Worm (Caenorhabditis elegans) whole organism, L4 larva: ENCODE measurements around the gene nhr-257.

ENCODE experiments used
- R02D3.7 ChIP-seq: fragments of 150-350 bp; sonication (generic microtip); optimal IDR thresholded peaks from 3 replicates; lab custom pipeline; 2014; ENCODE audit warnings: missing biosample characterization, missing genetic modification characterization
- T20F7.1 ChIP-seq: fragments of 200-800 bp; sonication (Bioruptor generic); optimal IDR thresholded peaks from 2 replicates; lab custom pipeline; 2018; ENCODE audit warnings: mild to moderate bottlenecking, missing genetic modification characterization, missing compliant biosample characterization
- T26A8.4 ChIP-seq: fragments of 200-800 bp; sonication (Bioruptor generic); IDR thresholded peaks from 2 replicates; pipeline ENCODE4 v1.3.6; 2022; ENCODE audit warnings: missing genetic modification characterization, missing compliant biosample characterization
- Y105C5A.15 ChIP-seq: fragments of 200-800 bp; sonication (Bioruptor generic); IDR thresholded peaks from 2 replicates; pipeline ENCODE4 v1.3.6; 2022; ENCODE audit warnings: missing genetic modification characterization, missing compliant biosample characterization
- Y75B8A.6 ChIP-seq: fragments of 200-800 bp; sonication (Bioruptor generic); IDR thresholded peaks from 2 replicates; pipeline ENCODE4 v1.3.6; 2022; ENCODE audit warnings: missing genetic modification reagents, missing genetic modification characterization, missing compliant biosample characterization
- aha-1 ChIP-seq: fragments of 150-350 bp; peaks from one replicate; lab custom pipeline; 2014; ENCODE audit warnings: missing biosample characterization, missing genetic modification characterization
- ama-1 ChIP-seq: fragments of 150-350 bp; optimal IDR thresholded peaks from 2 replicates; lab custom pipeline; 2014; ENCODE audit warnings: inconsistent platforms, mixed read lengths
- arid-1 ChIP-seq: fragments of 200-800 bp; sonication (Bioruptor generic); conservative IDR thresholded peaks from 2 replicates; pipeline ENCODE4 v1.3.6; 2022; ENCODE audit warnings: missing genetic modification reagents, missing genetic modification characterization, missing compliant biosample characterization
- attf-4 ChIP-seq: sonication (generic microtip); optimal IDR thresholded peaks from 3 replicates; lab custom pipeline; 2017; ENCODE audit warnings: missing biosample characterization, missing genetic modification characterization
- ceh-82 ChIP-seq: sonication (generic microtip); optimal IDR thresholded peaks from 2 replicates; lab custom pipeline; 2017; ENCODE audit warnings: missing biosample characterization, missing genetic modification characterization
- daf-12 ChIP-seq: fragments of 150-350 bp; optimal IDR thresholded peaks from 2 replicates; lab custom pipeline; 2014; ENCODE audit warnings: missing biosample characterization, missing genetic modification reagents, missing genetic modification characterization
- daf-16 ChIP-seq, 3 experiments: sonication (generic microtip); optimal IDR thresholded peaks; 2 replicates each; lab custom pipeline; 2016 to 2017; ENCODE audit warnings: missing genetic modification characterization in 3 of 3, missing genetic modification reagents in 3 of 3, mild to moderate bottlenecking in 2 of 3, missing compliant biosample characterization in 2 of 3, missing biosample characterization in 1 of 3, moderate library complexity in 1 of 3
- dmd-6 ChIP-seq: fragments of 200-800 bp; sonication (Bioruptor generic); IDR thresholded peaks from 2 replicates; pipeline ENCODE4 v1.3.6; 2022; ENCODE audit warnings: missing genetic modification reagents, missing genetic modification characterization, missing compliant biosample characterization
- dmd-8 ChIP-seq: fragments of 200-800 bp; sonication (Bioruptor generic); IDR thresholded peaks from 2 replicates; pipeline ENCODE4 v1.3.6; 2022; ENCODE audit warnings: missing genetic modification characterization, missing compliant biosample characterization
- dve-1 ChIP-seq: sonication (generic microtip); optimal IDR thresholded peaks from 2 replicates; lab custom pipeline; 2017; ENCODE audit warnings: antibody characterized with exemption, mild to moderate bottlenecking, missing genetic modification characterization, missing compliant biosample characterization; ENCODE audit not compliant: insufficient read depth
- egl-43 ChIP-seq: fragments of 200-800 bp; sonication (Bioruptor generic); IDR thresholded peaks from 2 replicates; pipeline ENCODE4 v1.3.6; 2022; ENCODE audit warnings: missing genetic modification reagents, missing genetic modification characterization, missing compliant biosample characterization
- fkh-10 ChIP-seq: fragments of 150-350 bp; optimal IDR thresholded peaks from 2 replicates; lab custom pipeline; 2014; ENCODE audit warnings: missing biosample characterization, missing genetic modification reagents, missing genetic modification characterization
- hlh-11 ChIP-seq: fragments of 200-800 bp; sonication (Bioruptor generic); optimal IDR thresholded peaks from 2 replicates; lab custom pipeline; 2018; ENCODE audit warnings: mild to moderate bottlenecking, missing genetic modification characterization, missing compliant biosample characterization
- hmg-1.1 ChIP-seq: fragments of 200-800 bp; sonication (Bioruptor generic); IDR thresholded peaks from 2 replicates; pipeline ENCODE4 v1.3.6; 2022; ENCODE audit warnings: missing genetic modification reagents, missing genetic modification characterization, missing compliant biosample characterization
- lin-1 ChIP-seq: fragments of 200-800 bp; sonication (Bioruptor generic); IDR thresholded peaks from 2 replicates; pipeline ENCODE4 v1.3.6; 2022; ENCODE audit warnings: missing genetic modification reagents, missing genetic modification characterization, missing compliant biosample characterization
- lin-15B ChIP-seq: fragments of 150-350 bp; sonication (generic microtip); optimal IDR thresholded peaks from 3 replicates; lab custom pipeline; 2014; ENCODE audit warnings: missing biosample characterization, missing genetic modification characterization
- lin-29 ChIP-seq: fragments of 200-800 bp; sonication (Bioruptor generic); IDR thresholded peaks from 2 replicates; pipeline ENCODE4 v1.3.6; 2022; ENCODE audit warnings: missing genetic modification reagents, missing genetic modification characterization, missing compliant biosample characterization
- lir-3 ChIP-seq: sonication (generic microtip); optimal IDR thresholded peaks from 2 replicates; lab custom pipeline; 2016; ENCODE audit warnings: mild to moderate bottlenecking, missing genetic modification characterization, missing compliant biosample characterization
- lsy-2 ChIP-seq, 2 experiments: fragments of 150-350 bp in 1 of 2; sonication (generic microtip) in 1 of 2; optimal IDR thresholded peaks; 2 replicates each; lab custom pipeline; 2014 to 2017; ENCODE audit warnings: missing biosample characterization in 2 of 2, missing genetic modification characterization in 2 of 2
- mdl-1 ChIP-seq, 2 experiments: fragments of 150-350 bp in 1 of 2; sonication (generic microtip) in 1 of 2; optimal IDR thresholded peaks; 2 replicates each; lab custom pipeline; 2014 to 2017; ENCODE audit warnings: missing biosample characterization in 2 of 2, missing genetic modification characterization in 2 of 2
- mep-1 ChIP-seq: fragments of 150-350 bp; sonication (generic microtip); optimal IDR thresholded peaks from 3 replicates; lab custom pipeline; 2014; ENCODE audit warnings: missing biosample characterization, missing genetic modification characterization
- mes-2 ChIP-seq: sonication (generic microtip); optimal IDR thresholded peaks from 2 replicates; lab custom pipeline; 2016; ENCODE audit warnings: missing genotype, mild to moderate bottlenecking, missing genetic modification characterization, missing compliant biosample characterization; ENCODE audit not compliant: poor library complexity, severe bottlenecking
- mxl-2 ChIP-seq: fragments of 200-800 bp; sonication (Bioruptor generic); conservative IDR thresholded peaks from 2 replicates; pipeline ENCODE4 v1.3.6; 2022; ENCODE audit warnings: missing genetic modification reagents, missing genetic modification characterization, missing compliant biosample characterization
- mxl-3 ChIP-seq: fragments of 200-800 bp; sonication (Bioruptor generic); optimal IDR thresholded peaks from 2 replicates; lab custom pipeline; 2018; ENCODE audit warnings: mild to moderate bottlenecking, missing genetic modification characterization, missing compliant biosample characterization
- nhr-10 ChIP-seq: fragments of 150-350 bp; optimal IDR thresholded peaks from 2 replicates; lab custom pipeline; 2014; ENCODE audit warnings: missing biosample characterization, missing genetic modification characterization
- nhr-102 ChIP-seq: sonication (generic microtip); optimal IDR thresholded peaks from 2 replicates; lab custom pipeline; 2016; ENCODE audit warnings: mild to moderate bottlenecking, missing genetic modification characterization, moderate library complexity, missing compliant biosample characterization
- nhr-11 ChIP-seq: fragments of 150-350 bp; optimal IDR thresholded peaks from 2 replicates; lab custom pipeline; 2014; ENCODE audit warnings: missing biosample characterization, missing genetic modification characterization
- nhr-28 ChIP-seq: fragments of 150-350 bp; optimal IDR thresholded peaks from 2 replicates; lab custom pipeline; 2014; ENCODE audit warnings: missing biosample characterization, missing genetic modification characterization
- nhr-6 ChIP-seq: fragments of 150-350 bp; optimal IDR thresholded peaks from 2 replicates; lab custom pipeline; 2014; ENCODE audit warnings: missing biosample characterization, missing genetic modification characterization
- php-3 ChIP-seq: fragments of 200-800 bp; sonication (Bioruptor generic); IDR thresholded peaks from 2 replicates; pipeline ENCODE4 v1.3.6; 2022; ENCODE audit warnings: missing genetic modification reagents, missing genetic modification characterization, missing compliant biosample characterization
- pqm-1 ChIP-seq: sonication (generic microtip); optimal IDR thresholded peaks from 2 replicates; lab custom pipeline; 2017; ENCODE audit warnings: missing biosample characterization, missing genetic modification characterization
- rbr-2 ChIP-seq: sonication (generic microtip); optimal IDR thresholded peaks from 2 replicates; lab custom pipeline; 2016; ENCODE audit warnings: missing genotype, missing genetic modification characterization, missing compliant biosample characterization
- set-16 ChIP-seq: fragments of 200-800 bp; sonication (Bioruptor generic); IDR thresholded peaks from 2 replicates; pipeline ENCODE4 v1.3.6; 2022; ENCODE audit warnings: missing genetic modification reagents, missing genetic modification characterization, missing compliant biosample characterization
- unc-62 ChIP-seq, 3 experiments: fragments of 150-350 bp in 1 of 3; sonication (generic microtip); optimal IDR thresholded peaks in 2 of 3; peaks in 1 of 3; 1 replicate in 1 of 3; 2 replicates in 2 of 3; lab custom pipeline; 2014 to 2017; ENCODE audit warnings: missing biosample characterization in 3 of 3, missing genetic modification characterization in 3 of 3, missing genetic modification reagents in 3 of 3, missing genotype in 1 of 3
- zag-1 ChIP-seq: fragments of 150-350 bp; optimal IDR thresholded peaks from 2 replicates; lab custom pipeline; 2014; ENCODE audit warnings: missing biosample characterization, missing genetic modification characterization
- zfp-2 ChIP-seq: sonication (generic microtip); optimal IDR thresholded peaks from 2 replicates; lab custom pipeline; 2016; ENCODE audit warnings: mild to moderate bottlenecking, missing genetic modification characterization, missing compliant biosample characterization
- zfp-3 ChIP-seq: fragments of 200-800 bp; sonication (Bioruptor generic); conservative IDR thresholded peaks from 2 replicates; pipeline ENCODE4 v1.3.6; 2022; ENCODE audit warnings: missing genetic modification reagents, missing genetic modification characterization, missing compliant biosample characterization
- zip-2 ChIP-seq: fragments of 150-350 bp; optimal IDR thresholded peaks from 2 replicates; lab custom pipeline; 2014; ENCODE audit warnings: missing biosample characterization, missing genetic modification characterization

nhr-257 gene

ce11 chrII:3815445-3816208 is 37.1 kb upstream of the nhr-257 start:
- no peak for TF ChIP-seq attf-4 (tag; lab: Kevin White, UChicago)
- peak; percentile 40 for TF ChIP-seq nhr-6 (tag; lab: Kevin White, UChicago)
- no peak for TF ChIP-seq lin-29 (GFP tag; lab: Robert Waterston, UW)
- TF ChIP-seq daf-16 (GFP tag; optimal IDR thresholded peaks at IDR 0.05; lab: Kevin White, UChicago) = no peak
- TF ChIP-seq daf-16 (tag; optimal IDR thresholded peaks at IDR 0.05; lab: Kevin White, UChicago) = peak; percentile 52
- no peak for TF ChIP-seq ama-1 (lab: Kevin White, UChicago)
- peak; percentile 74 for TF ChIP-seq nhr-28
- TF ChIP-seq zag-1 = no peak
- no peak for TF ChIP-seq rbr-2 (tag; lab: Kevin White, UChicago)
- no peak for TF ChIP-seq lir-3 (tag; lab: Kevin White, UChicago)
- no peak for TF ChIP-seq mep-1 (tag; lab: Kevin White, UChicago)
- peak in 1 of 2 experiments; percentile 95 for TF ChIP-seq unc-62 (GFP tag; optimal IDR thresholded peaks at IDR 0.05 in 1 of 2; lab: Kevin White, UChicago)
- TF ChIP-seq unc-62 (tag; optimal IDR thresholded peaks at IDR 0.05; lab: Kevin White, UChicago) = no peak
- no peak for TF ChIP-seq egl-43 (GFP tag; lab: Robert Waterston, UW)
- no peak for TF ChIP-seq zip-2 (tag; lab: Kevin White, UChicago)
- TF ChIP-seq mes-2 (tag; lab: Kevin White, UChicago) = peak; percentile 38
- 0 out of 2 replicates have a peak, but pooled peaks have one; percentile 23 for TF ChIP-seq lin-1
- TF ChIP-seq lsy-2 (tag; optimal IDR thresholded peaks at IDR 0.05; lab: Kevin White, UChicago) = peak in 1 of 2 experiments; percentile 23
- TF ChIP-seq lin-15B (tag; lab: Kevin White, UChicago) = no peak
- no peak for TF ChIP-seq fkh-10 (GFP tag; lab: Kevin White, UChicago)
- TF ChIP-seq dve-1 (tag; lab: Kevin White, UChicago) = peak; percentile 49
- peak; percentile 85 for TF ChIP-seq pqm-1 (tag; lab: Kevin White, UChicago)
- TF ChIP-seq nhr-102 (tag; lab: Kevin White, UChicago) = no peak
- TF ChIP-seq T26A8.4 (GFP tag; lab: Robert Waterston, UW) = no peak
- TF ChIP-seq set-16 (GFP tag; lab: Robert Waterston, UW) = no peak
- TF ChIP-seq dmd-6 (GFP tag; lab: Robert Waterston, UW) = peak; percentile 57
- peak; percentile 45 for TF ChIP-seq hlh-11 (tag; lab: Kevin White, UChicago)
- 0 out of 2 replicates have a peak, but pooled peaks have one; percentile 32 for TF ChIP-seq php-3 (GFP tag; lab: Robert Waterston, UW)

ce11 chrII:3816251-3816849 is 36.4 kb upstream of the nhr-257 start, which contains the start of gene fbxa-24:
Gene fbxa-24, plus strand, starts transcription at chrII:3816526.
- TF ChIP-seq aha-1 (tag; lab: Kevin White, UChicago) (peak; percentile 98), hmg-1.1 (0 out of 2 replicates have a peak, but pooled peaks have one; percentile 17), mxl-3 (peak; percentile 7), set-16 (GFP tag; lab: Robert Waterston, UW) (peak; percentile 32; the same call in 1 of the 2 replicates), egl-43 (GFP tag; lab: Robert Waterston, UW) (0 out of 2 replicates have a peak, but pooled peaks have one; percentile 26)
- TF ChIP-seq, all 104 proteins: peak for 5; not testable (repeated sequence) for 99

DNA sequence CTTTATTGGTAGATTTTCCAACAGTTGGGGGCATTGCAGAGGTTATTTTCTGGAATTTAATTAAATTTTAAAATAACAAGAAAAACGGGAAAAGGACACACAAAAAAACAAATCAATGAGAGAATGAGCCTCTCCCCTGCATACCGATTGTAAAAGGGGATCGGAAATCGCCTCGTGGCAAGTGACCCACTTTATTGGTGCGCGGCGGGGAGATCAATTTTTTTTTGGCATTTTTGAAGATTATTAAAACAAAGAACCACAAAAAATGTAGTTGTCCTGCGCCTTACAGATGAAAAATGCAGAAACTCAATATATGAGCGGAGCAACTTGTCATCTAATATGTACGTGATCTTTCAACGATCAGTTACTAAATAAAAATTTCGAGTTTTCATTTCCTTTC is 31.5 kb upstream of the nhr-257 start, which contains the start of gene F54D10.7:
Gene F54D10.7, minus strand, starts transcription at position 49 of the 400 bp plus-strand sequence.
- no peak for TF ChIP-seq dmd-8
- TF ChIP-seq R02D3.7 (tag; lab: Kevin White, UChicago) = no peak

ce11 chrII:3823855-3824254 is 28.9 kb upstream of the nhr-257 start, which contains the start of gene skr-15:
Gene skr-15, plus strand, starts transcription at chrII:3824155.
- TF ChIP-seq Y75B8A.6 (GFP tag; lab: Robert Waterston, UW) (no peak), T20F7.1 (GFP tag; lab: Kevin White, UChicago) (no peak), daf-12 (tag; lab: Kevin White, UChicago) (no peak), zfp-2 (tag; lab: Kevin White, UChicago) (no peak), hlh-11 (tag; lab: Kevin White, UChicago) (no peak), aha-1 (tag; lab: Kevin White, UChicago) (no peak), zfp-3 (GFP tag; lab: Robert Waterston, UW) (no peak), nhr-10 (tag; lab: Kevin White, UChicago) (no peak), hmg-1.1 (no peak), lin-15B (tag; lab: Kevin White, UChicago) (no peak), ceh-82 (tag; lab: Kevin White, UChicago) (no peak), mdl-1 (tag; optimal IDR thresholded peaks at IDR 0.05; lab: Kevin White, UChicago) (no peak), arid-1 (no peak), dmd-8 (no peak), Y105C5A.15 (GFP tag; lab: Robert Waterston, UW) (no peak), nhr-11 (no peak), mxl-2 (GFP tag; lab: Robert Waterston, UW) (no peak)
